Worm (Caenorhabditis elegans) whole organism, mixed stage, embryonic: Measurements from ENCODE around the gene sru-30.

Source experiments
- ces-1 ChIP-seq: fragments of 150-350 bp; optimal IDR thresholded peaks from 2 replicates; lab custom pipeline; 2014; ENCODE audit warnings: missing biosample characterization, missing genetic modification reagents, missing genetic modification characterization
- nhr-237 ChIP-seq: fragments of 150-350 bp; optimal IDR thresholded peaks from 2 replicates; lab custom pipeline; 2014; ENCODE audit warnings: missing biosample characterization, missing genetic modification characterization
- zip-8 ChIP-seq: fragments of 150-350 bp; optimal IDR thresholded peaks from 2 replicates; lab custom pipeline; 2014; ENCODE audit warnings: missing biosample characterization, missing genetic modification characterization
- ztf-11 ChIP-seq: fragments of 150-350 bp; optimal IDR thresholded peaks from 2 replicates; lab custom pipeline; 2014; ENCODE audit warnings: missing biosample characterization, missing genetic modification characterization

- TF ChIP-seq ztf-11 (tag; lab: Kevin White, UChicago) = no peak
- no peak for TF ChIP-seq nhr-237 (tag; lab: Kevin White, UChicago)
- no peak for TF ChIP-seq zip-8
- no peak for TF ChIP-seq ces-1 (GFP tag; lab: Kevin White, UChicago)
Measured at ce11 chrV:9860337-9860736, 46.7 kb downstream of the sru-30 start.
